Fruit fly (Drosophila melanogaster) whole organism, embryonic: Measurements from ENCODE around the gene CG2747.

Source experiments
- Atf3 ChIP-seq: fragments of 200-800 bp; sonication (Bioruptor generic); optimal IDR thresholded peaks from 3 replicates; lab custom pipeline; 2016; ENCODE audit warnings: missing biosample characterization, missing genetic modification characterization
- B-H1 ChIP-seq: fragments of 200-800 bp; sonication (Bioruptor generic); IDR thresholded peaks from 3 replicates; pipeline ENCODE4 v1.3.6; 2022; ENCODE audit warnings: missing biosample characterization, missing genetic modification characterization
- CG10366 ChIP-seq: fragments of 200-800 bp; sonication (Bioruptor generic); IDR thresholded peaks from 2 replicates; pipeline ENCODE4 v1.3.6; 2022; ENCODE audit warnings: missing biosample characterization, missing genetic modification characterization
- CG12659 ChIP-seq: fragments of 200-800 bp; sonication (Bioruptor generic); optimal IDR thresholded peaks from 3 replicates; lab custom pipeline; 2017; ENCODE audit warnings: mild to moderate bottlenecking, missing biosample characterization, missing genetic modification reagents, missing genetic modification characterization
- CG13775 ChIP-seq: fragments of 200-800 bp; sonication (Bioruptor generic); optimal IDR thresholded peaks from 3 replicates; lab custom pipeline; 2017; ENCODE audit warnings: missing biosample characterization, mild to moderate bottlenecking, missing genetic modification characterization
- CG14050 ChIP-seq: fragments of 200-800 bp; sonication (Bioruptor generic); IDR thresholded peaks from 3 replicates; pipeline ENCODE4 v1.3.6; 2022; ENCODE audit warnings: missing biosample characterization, missing genetic modification characterization
- CG14710 ChIP-seq: fragments of 200-800 bp; sonication (Bioruptor generic); optimal IDR thresholded peaks from 3 replicates; lab custom pipeline; 2019; ENCODE audit warnings: missing biosample characterization, mild to moderate bottlenecking, missing genetic modification characterization, moderate library complexity
- CG16863 ChIP-seq: fragments of 200-800 bp; sonication (Bioruptor generic); optimal IDR thresholded peaks from 3 replicates; lab custom pipeline; 2016; ENCODE audit warnings: missing biosample characterization, missing genetic modification characterization
- CG2120 ChIP-seq: fragments of 200-800 bp; sonication (Bioruptor generic); optimal IDR thresholded peaks from 3 replicates; lab custom pipeline; 2016; ENCODE audit warnings: missing biosample characterization, missing genetic modification characterization
- CG34224 ChIP-seq: fragments of 200-800 bp; sonication (Bioruptor generic); IDR thresholded peaks from 3 replicates; pipeline ENCODE4 v1.3.6; 2022; ENCODE audit warnings: missing biosample characterization, missing genetic modification characterization; ENCODE audit not compliant: partially characterized antibody
- CG34422 ChIP-seq: fragments of 200-800 bp; sonication (Bioruptor generic); IDR thresholded peaks from 3 replicates; pipeline ENCODE4 v1.3.6; 2022; ENCODE audit warnings: missing biosample characterization, missing genetic modification characterization
- CG4820 ChIP-seq: fragments of 200-800 bp; sonication (Bioruptor generic); optimal IDR thresholded peaks from 3 replicates; lab custom pipeline; 2016; ENCODE audit warnings: missing biosample characterization, missing genetic modification characterization
- CG5245 ChIP-seq: fragments of 200-800 bp; sonication (Bioruptor generic); optimal IDR thresholded peaks from 3 replicates; lab custom pipeline; 2016; ENCODE audit warnings: missing biosample characterization, missing genetic modification characterization
- CG6765 ChIP-seq: fragments of 200-800 bp; sonication (Bioruptor generic); optimal IDR thresholded peaks from 3 replicates; lab custom pipeline; 2017; ENCODE audit warnings: missing biosample characterization, mild to moderate bottlenecking, missing genetic modification characterization
- CG9932 ChIP-seq: fragments of 200-800 bp; sonication (Bioruptor generic); IDR thresholded peaks from 2 replicates; pipeline ENCODE4 v1.3.6; 2022; ENCODE audit warnings: missing biosample characterization, missing genetic modification characterization
- CrebB ChIP-seq: fragments of 200-800 bp; sonication (Bioruptor generic); optimal IDR thresholded peaks from 3 replicates; lab custom pipeline; 2018; ENCODE audit warnings: missing biosample characterization, mild to moderate bottlenecking, missing genetic modification characterization
- D ChIP-seq, 2 experiments: fragments of 200-800 bp in 1 of 2; fragments of >200 bp in 1 of 2; sonication (Bioruptor generic) in 1 of 2; optimal IDR thresholded peaks; 2 replicates in 1 of 2; 3 replicates in 1 of 2; lab custom pipeline; 2017; ENCODE audit warnings: mild to moderate bottlenecking in 1 of 2, missing biosample characterization in 1 of 2, missing genetic modification characterization in 1 of 2, missing genetic modification reagents in 1 of 2
- Doc3 ChIP-seq: fragments of 200-800 bp; sonication (Bioruptor generic); IDR thresholded peaks from 3 replicates; pipeline ENCODE4 v1.3.6; 2022; ENCODE audit warnings: missing biosample characterization, missing genetic modification characterization; ENCODE audit not compliant: partially characterized antibody
- Ets65A ChIP-seq: fragments of 200-800 bp; sonication (Bioruptor generic); peaks from one replicate; lab custom pipeline; 2016; ENCODE audit warnings: missing biosample characterization, missing genetic modification characterization
- Fer2 ChIP-seq: fragments of 200-800 bp; sonication (Bioruptor generic); optimal IDR thresholded peaks from 2 replicates; lab custom pipeline; 2018; ENCODE audit warnings: missing biosample characterization, mild to moderate bottlenecking, missing genetic modification characterization, moderate library complexity
- H15 ChIP-seq: fragments of 200-800 bp; sonication (Bioruptor generic); IDR thresholded peaks from 3 replicates; pipeline ENCODE4 v1.3.6; 2022; ENCODE audit warnings: missing biosample characterization, missing genetic modification characterization
- HHEX ChIP-seq: fragments of 200-800 bp; sonication (Bioruptor generic); optimal IDR thresholded peaks from 3 replicates; lab custom pipeline; 2017; ENCODE audit warnings: missing biosample characterization, mild to moderate bottlenecking, missing genetic modification characterization, missing genetic modification reagents
- MBD-R2 ChIP-seq: fragments of 200-800 bp; sonication (Bioruptor generic); IDR thresholded peaks from 2 replicates; pipeline ENCODE4 v1.3.6; 2022; ENCODE audit warnings: missing biosample characterization, missing genetic modification characterization
- Max ChIP-seq: fragments of 200-800 bp; sonication (Bioruptor generic); optimal IDR thresholded peaks from 2 replicates; lab custom pipeline; 2016; ENCODE audit warnings: missing biosample characterization, mild to moderate bottlenecking, missing genetic modification characterization
- Meics ChIP-seq: fragments of 200-800 bp; sonication (Bioruptor generic); optimal IDR thresholded peaks from 2 replicates; lab custom pipeline; 2017; ENCODE audit warnings: missing biosample characterization, mild to moderate bottlenecking, missing genetic modification characterization
- Sry-β ChIP-seq: fragments of 200-800 bp; sonication (Bioruptor generic); optimal IDR thresholded peaks from 2 replicates; lab custom pipeline; 2018; ENCODE audit warnings: missing biosample characterization, mild to moderate bottlenecking, missing genetic modification characterization, moderate library complexity
- aop ChIP-seq: fragments of 200-800 bp; sonication (Bioruptor generic); IDR thresholded peaks from 2 replicates; pipeline ENCODE4 v1.3.6; 2022; ENCODE audit warnings: missing biosample characterization, missing genetic modification characterization
- crol ChIP-seq: fragments of 200-800 bp; sonication (Bioruptor generic); IDR thresholded peaks from 2 replicates; pipeline ENCODE4 v1.3.6; 2022; ENCODE audit warnings: missing biosample characterization, missing genetic modification characterization
- crp ChIP-seq, 2 experiments: fragments of 200-800 bp; sonication (Bioruptor generic); optimal IDR thresholded peaks; 2 replicates in 1 of 2; 3 replicates in 1 of 2; lab custom pipeline; 2017; ENCODE audit warnings: missing biosample characterization in 2 of 2, missing genetic modification characterization in 2 of 2, mild to moderate bottlenecking in 1 of 2, moderate library complexity in 1 of 2
- dm ChIP-seq: fragments of 200-800 bp; sonication (Bioruptor generic); optimal IDR thresholded peaks from 3 replicates; lab custom pipeline; 2016; ENCODE audit warnings: missing biosample characterization, missing genetic modification characterization
- dysf ChIP-seq: fragments of 200-800 bp; sonication (Bioruptor generic); IDR thresholded peaks from 3 replicates; pipeline ENCODE4 v1.3.6; 2022; ENCODE audit warnings: missing biosample characterization, missing genetic modification characterization
- ewg ChIP-seq: fragments of 200-800 bp; sonication (Bioruptor generic); optimal IDR thresholded peaks from 3 replicates; lab custom pipeline; 2017; ENCODE audit warnings: mild to moderate bottlenecking, missing biosample characterization, missing genetic modification reagents, missing genetic modification characterization
- her ChIP-seq: fragments of 200-800 bp; sonication (Bioruptor generic); optimal IDR thresholded peaks from 2 replicates; lab custom pipeline; 2016; ENCODE audit warnings: missing biosample characterization, missing genetic modification characterization
- insv ChIP-seq, 2 experiments: fragments of 200-800 bp; sonication (Bioruptor generic); optimal IDR thresholded peaks; 3 replicates each; lab custom pipeline; 2016 to 2018; ENCODE audit warnings: missing biosample characterization in 2 of 2, missing genetic modification characterization in 2 of 2
- kni ChIP-seq: fragments of 200-800 bp; sonication (Bioruptor generic); optimal IDR thresholded peaks from 3 replicates; lab custom pipeline; 2017; ENCODE audit warnings: mild to moderate bottlenecking, missing biosample characterization, missing genetic modification reagents, missing genetic modification characterization
- nerfin-2 ChIP-seq: fragments of 200-800 bp; sonication (Bioruptor generic); IDR thresholded peaks from 2 replicates; pipeline ENCODE4 v1.3.6; 2022; ENCODE audit warnings: missing biosample characterization, missing genetic modification characterization; ENCODE audit not compliant: partially characterized antibody
- nmo ChIP-seq: fragments of 200-800 bp; sonication (Bioruptor generic); optimal IDR thresholded peaks from 2 replicates; lab custom pipeline; 2018; ENCODE audit warnings: missing biosample characterization, mild to moderate bottlenecking, missing genetic modification characterization, moderate library complexity
- pho ChIP-seq: fragments of 200-800 bp; sonication (Bioruptor generic); optimal IDR thresholded peaks from 2 replicates; lab custom pipeline; 2016; ENCODE audit warnings: missing biosample characterization, missing genetic modification characterization
- ro ChIP-seq: fragments of 200-800 bp; sonication (Bioruptor generic); IDR thresholded peaks from 2 replicates; pipeline ENCODE4 v1.3.6; 2022; ENCODE audit warnings: missing biosample characterization, missing genetic modification characterization
- seq ChIP-seq: fragments of 200-800 bp; sonication (Bioruptor generic); IDR thresholded peaks from 2 replicates; pipeline ENCODE4 v1.3.6; 2022; ENCODE audit warnings: missing biosample characterization, missing genetic modification characterization
- shn ChIP-seq: fragments of 200-800 bp; sonication (Bioruptor generic); optimal IDR thresholded peaks from 3 replicates; lab custom pipeline; 2016; ENCODE audit warnings: missing biosample characterization, missing genetic modification characterization
- sna ChIP-seq: fragments of 200-800 bp; sonication (Bioruptor generic); IDR thresholded peaks from 2 replicates; pipeline ENCODE4 v1.3.6; 2022; ENCODE audit warnings: missing biosample characterization, missing genetic modification characterization; ENCODE audit not compliant: partially characterized antibody
- tx ChIP-seq: fragments of 200-800 bp; sonication (Bioruptor generic); optimal IDR thresholded peaks from 2 replicates; lab custom pipeline; 2016; ENCODE audit warnings: missing biosample characterization, missing genetic modification characterization
- unc-4 ChIP-seq: fragments of 200-800 bp; sonication (Bioruptor generic); IDR thresholded peaks from 2 replicates; pipeline ENCODE4 v1.3.6; 2022; ENCODE audit warnings: missing biosample characterization, missing genetic modification characterization; ENCODE audit not compliant: partially characterized antibody
- wek ChIP-seq: fragments of 200-800 bp; sonication (Bioruptor generic); optimal IDR thresholded peaks from 3 replicates; lab custom pipeline; 2018; ENCODE audit warnings: missing biosample characterization, mild to moderate bottlenecking, missing genetic modification characterization, moderate library complexity
- wor ChIP-seq: fragments of 200-800 bp; sonication (Bioruptor generic); IDR thresholded peaks from 2 replicates; pipeline ENCODE4 v1.3.6; 2022; ENCODE audit warnings: missing biosample characterization, missing genetic modification characterization
- yki ChIP-seq: fragments of >200 bp; optimal IDR thresholded peaks from 3 replicates; lab custom pipeline; 2018

CG2747 gene

DNA sequence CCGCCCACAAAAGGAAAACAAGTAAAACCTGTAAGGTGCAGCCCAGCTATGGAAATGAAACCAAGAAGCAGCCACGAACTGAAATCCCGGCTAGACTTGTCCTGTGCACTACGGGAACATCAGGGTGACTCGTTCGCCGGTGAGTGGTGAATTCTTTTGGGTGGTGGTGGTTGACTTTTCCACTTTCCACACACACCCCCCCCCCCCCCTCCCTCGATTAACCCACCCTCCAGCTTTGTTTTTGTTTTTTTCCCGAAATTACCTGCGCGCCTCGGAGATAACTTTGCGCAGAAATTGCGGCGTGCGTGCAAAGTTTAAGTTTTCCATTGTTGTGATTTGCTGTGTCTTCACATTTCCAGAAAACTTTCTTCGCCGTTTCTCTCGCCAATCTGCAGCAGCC is 4.1 kb downstream of the CG2747 start:
- no peak for TF ChIP-seq ro (GFP tag; lab: Robert Waterston, UW)
- TF ChIP-seq unc-4 (GFP tag; lab: Robert Waterston, UW), result no peak
- TF ChIP-seq kni, result no peak
- no peak for TF ChIP-seq CG14710 (tag; lab: Kevin White, UChicago)
- 0 out of 2 replicates have a peak, but pooled peaks have one; percentile 15 for TF ChIP-seq MBD-R2
- TF ChIP-seq aop, result no peak
- no peak for TF ChIP-seq Fer2
- no peak for TF ChIP-seq CG34422 (GFP tag; lab: Robert Waterston, UW)
- TF ChIP-seq her (GFP tag; lab: Kevin White, UChicago), result no peak
- no peak for TF ChIP-seq CG13775 (GFP tag; lab: Kevin White, UChicago)
- TF ChIP-seq ewg (GFP tag; lab: Kevin White, UChicago), result peak; percentile 47
- no peak for TF ChIP-seq CG5245 (GFP tag; lab: Kevin White, UChicago)
- no peak for TF ChIP-seq yki (lab: Kevin White, UChicago)
- TF ChIP-seq CG6765 (GFP tag; lab: Kevin White, UChicago), result no peak
- no peak for TF ChIP-seq pho (GFP tag; lab: Kevin White, UChicago)
- TF ChIP-seq H15 (GFP tag; lab: Robert Waterston, UW), result no peak
- no peak for TF ChIP-seq dm (GFP tag; lab: Kevin White, UChicago)
- peak; percentile 59 for TF ChIP-seq seq (GFP tag; lab: Robert Waterston, UW)
- peak; percentile 72 for TF ChIP-seq crol

DNA sequence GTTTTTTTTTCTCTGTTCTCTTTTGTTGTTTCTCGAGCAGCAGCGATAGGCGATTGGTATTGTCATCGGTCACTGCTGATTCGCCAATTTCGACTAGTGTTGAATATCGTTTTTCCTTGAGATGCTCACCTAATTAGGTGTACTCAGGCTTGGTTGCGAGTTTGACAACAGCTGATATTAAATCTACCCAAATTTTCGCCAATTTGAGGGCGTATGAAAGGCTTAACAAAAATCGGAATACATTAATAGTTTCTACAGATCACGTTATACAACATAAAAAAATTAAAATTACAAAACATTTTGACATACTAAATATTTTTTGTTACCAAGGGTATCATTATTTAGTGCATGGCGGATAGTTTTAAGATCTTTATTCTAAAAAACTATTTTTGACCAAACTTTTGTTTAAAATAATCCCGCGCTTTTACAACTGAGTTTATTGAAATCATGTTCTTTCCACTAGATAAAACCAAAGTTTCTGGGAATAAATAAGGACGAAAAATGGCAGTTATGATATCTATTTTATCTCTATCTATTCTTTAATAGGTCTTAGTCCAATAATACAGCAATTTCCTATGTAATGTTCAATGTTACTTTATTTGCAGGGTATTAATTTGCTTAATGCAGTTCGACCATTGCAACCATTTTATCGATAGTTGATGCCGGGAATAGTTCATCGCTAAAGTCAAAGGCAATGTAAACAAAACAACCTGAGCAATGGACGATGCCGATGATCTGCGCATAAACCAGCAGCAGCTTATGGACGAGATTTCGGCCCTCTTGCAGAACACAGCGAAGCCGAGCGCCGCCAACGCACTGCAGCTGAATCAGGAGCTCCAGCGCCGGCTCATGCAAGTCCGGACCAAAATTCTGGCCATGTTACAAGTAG is 17.2 kb downstream of the CG2747 start, which contains the start of the genes CG10435 and Pbp95:
TSS of gene CG10435 (minus strand) at position 81 of the 889 bp plus-strand sequence.
TSS of gene Pbp95 (plus strand) at position 671 of the 889 bp plus-strand sequence.
- TF ChIP-seq MBD-R2 (peak; percentile 79), CrebB (tag; lab: Kevin White, UChicago) (no peak), dysf (GFP tag; lab: Robert Waterston, UW) (no peak; the same call in 2 of the 3 replicates), Doc3 (GFP tag; lab: Robert Waterston, UW) (peak; percentile 66), insv (GFP tag; optimal IDR thresholded peaks at IDR 0.05; lab: Kevin White, UChicago) (peak in 1 of 2 experiments; percentile 32), CG4820 (GFP tag; lab: Kevin White, UChicago) (peak; percentile 27), HHEX (GFP tag; lab: Kevin White, UChicago) (peak; percentile 21), Meics (GFP tag; lab: Kevin White, UChicago) (no peak), nerfin-2 (0 out of 2 replicates have a peak, but pooled peaks have one; percentile 32), CG2120 (GFP tag; lab: Kevin White, UChicago) (peak; percentile 73), wek (peak; percentile 88), wor (GFP tag; lab: Robert Waterston, UW) (no peak), CG10366 (GFP tag; lab: Robert Waterston, UW) (peak; percentile 30), CG14050 (peak; percentile 53; the same call in 2 of the 3 replicates), seq (GFP tag; lab: Robert Waterston, UW) (peak; percentile 33; the same call in 1 of the 2 replicates), CG9932 (GFP tag; lab: Robert Waterston, UW) (peak; percentile 79), CG12659 (GFP tag; lab: Kevin White, UChicago) (peak; percentile 57), nmo (GFP tag; lab: Kevin White, UChicago) (peak; percentile 60), tx (GFP tag; lab: Kevin White, UChicago) (peak; percentile 32), Atf3 (GFP tag; lab: Kevin White, UChicago) (peak; percentile 28), CG34224 (GFP tag; lab: Robert Waterston, UW) (peak; percentile 64; the same call in 2 of the 3 replicates), CG16863 (GFP tag; lab: Kevin White, UChicago) (peak; percentile 36), Sry-β (peak; percentile 87), crp (GFP tag; optimal IDR thresholded peaks at IDR 0.05; lab: Kevin White, UChicago) (peak; percentile 35 to 88), sna (GFP tag; lab: Robert Waterston, UW) (peak; percentile 57), Ets65A (GFP tag; lab: Kevin White, UChicago) (peak; percentile 70), D (optimal IDR thresholded peaks at IDR 0.05; lab: Kevin White, UChicago) (peak; percentile 80), D (GFP tag; optimal IDR thresholded peaks at IDR 0.05; lab: Kevin White, UChicago) (peak; percentile 28), shn (GFP tag; lab: Kevin White, UChicago) (no peak), Max (GFP tag; lab: Kevin White, UChicago) (peak; percentile 59), B-H1 (GFP tag; lab: Robert Waterston, UW) (peak; percentile 37; the same call in 2 of the 3 replicates)
